Fruit fly (Drosophila melanogaster) whole organism, embryonic: ENCODE results near the gene CG13482.

Experiments used
- Abd-B ChIP-seq: fragments of 200-800 bp; sonication (Bioruptor generic); optimal IDR thresholded peaks from 2 replicates; lab custom pipeline; 2018; ENCODE audit warnings: missing biosample characterization, mild to moderate bottlenecking, missing genetic modification characterization, moderate library complexity
- Asciz ChIP-seq: fragments of 200-800 bp; sonication (Bioruptor generic); optimal IDR thresholded peaks from 2 replicates; lab custom pipeline; 2017; ENCODE audit warnings: missing biosample characterization, mild to moderate bottlenecking, missing genetic modification characterization, missing genetic modification reagents
- Awh ChIP-seq: fragments of 200-800 bp; sonication (Bioruptor generic); IDR thresholded peaks from 2 replicates; pipeline ENCODE4, ENCODE4 v1.3.6; 2022; ENCODE audit warnings: missing biosample characterization, missing genetic modification characterization
- Blimp-1 ChIP-seq: fragments of 200-800 bp; sonication (Bioruptor generic); optimal IDR thresholded peaks from 3 replicates; lab custom pipeline; 2018; ENCODE audit warnings: missing biosample characterization, missing genetic modification characterization, mild to moderate bottlenecking, moderate library complexity, missing genetic modification reagents
- CG10267 ChIP-seq: fragments of 200-800 bp; sonication (Bioruptor generic); optimal IDR thresholded peaks from 2 replicates; lab custom pipeline; 2018; ENCODE audit warnings: missing biosample characterization, mild to moderate bottlenecking, missing genetic modification characterization, moderate library complexity
- CG10462 ChIP-seq: fragments of 200-800 bp; sonication (Bioruptor generic); optimal IDR thresholded peaks from 2 replicates; lab custom pipeline; 2016; ENCODE audit warnings: missing biosample characterization, missing genetic modification characterization
- CG12104 ChIP-seq: fragments of 200-800 bp; sonication (Bioruptor generic); optimal IDR thresholded peaks from 3 replicates; lab custom pipeline; 2016; ENCODE audit warnings: missing biosample characterization, missing genetic modification characterization
- CG12744 ChIP-seq: fragments of 200-800 bp; sonication (Bioruptor generic); optimal IDR thresholded peaks from 2 replicates; lab custom pipeline; 2016; ENCODE audit warnings: missing biosample characterization, missing genetic modification characterization
- CG15269 ChIP-seq: fragments of 200-800 bp; sonication (Bioruptor generic); optimal IDR thresholded peaks from 2 replicates; lab custom pipeline; 2018; ENCODE audit warnings: missing biosample characterization, mild to moderate bottlenecking, missing genetic modification characterization, moderate library complexity
- CG16779 ChIP-seq: fragments of 200-800 bp; sonication (Bioruptor generic); IDR thresholded peaks from 2 replicates; pipeline ENCODE4 v1.3.6; 2022; ENCODE audit warnings: missing biosample characterization, missing genetic modification characterization
- CG18011 ChIP-seq: fragments of 200-800 bp; sonication (Bioruptor generic); optimal IDR thresholded peaks from 2 replicates; lab custom pipeline; 2017; ENCODE audit warnings: missing biosample characterization, missing genetic modification characterization, mild to moderate bottlenecking, moderate library complexity, missing genotype
- CG18599 ChIP-seq: fragments of 200-800 bp; sonication (Bioruptor generic); optimal IDR thresholded peaks from 3 replicates; lab custom pipeline; 2017; ENCODE audit warnings: missing biosample characterization, missing genetic modification characterization, mild to moderate bottlenecking, moderate library complexity, missing genetic modification reagents
- CG32532 ChIP-seq: fragments of 200-800 bp; sonication (Bioruptor generic); IDR thresholded peaks from 2 replicates; pipeline ENCODE4 v1.3.6; 2022; ENCODE audit warnings: missing biosample characterization, missing genetic modification characterization
- CG34376 ChIP-seq: fragments of 200-800 bp; sonication (Bioruptor generic); optimal IDR thresholded peaks from 2 replicates; lab custom pipeline; 2018; ENCODE audit warnings: missing biosample characterization, mild to moderate bottlenecking, missing genetic modification characterization
- CG6654 ChIP-seq: fragments of 200-800 bp; sonication (Bioruptor generic); optimal IDR thresholded peaks from 2 replicates; lab custom pipeline; 2017; ENCODE audit warnings: missing biosample characterization, mild to moderate bottlenecking, missing genetic modification characterization
- CG6854 ChIP-seq: fragments of 200-800 bp; sonication (Bioruptor generic); optimal IDR thresholded peaks from 3 replicates; lab custom pipeline; 2017; ENCODE audit warnings: missing biosample characterization, mild to moderate bottlenecking, missing genetic modification characterization
- CG7357 ChIP-seq: fragments of 200-800 bp; sonication (Bioruptor generic); IDR thresholded peaks from 3 replicates; pipeline ENCODE4 v1.3.6; 2022; ENCODE audit warnings: missing biosample characterization, missing genetic modification characterization
- CG7839 ChIP-seq: fragments of 200-800 bp; sonication (Bioruptor generic); optimal IDR thresholded peaks from 3 replicates; lab custom pipeline; 2018; ENCODE audit warnings: missing biosample characterization, mild to moderate bottlenecking, missing genetic modification characterization, moderate library complexity
- CG7963 ChIP-seq: fragments of 200-800 bp; sonication (Bioruptor generic); IDR thresholded peaks from 3 replicates; pipeline ENCODE4 v1.3.6; 2022; ENCODE audit warnings: missing biosample characterization, missing genetic modification characterization; ENCODE audit not compliant: partially characterized antibody
- CG8765 ChIP-seq: fragments of 200-800 bp; sonication (Bioruptor generic); IDR thresholded peaks from 2 replicates; pipeline ENCODE4 v1.3.6; 2022; ENCODE audit warnings: missing biosample characterization, missing genetic modification characterization
- D19A ChIP-seq: fragments of 200-800 bp; optimal IDR thresholded peaks from 3 replicates; lab custom pipeline; 2019; ENCODE audit warnings: missing biosample characterization, mild to moderate bottlenecking, missing genetic modification characterization, moderate library complexity
- Dad ChIP-seq: fragments of 200-800 bp; sonication (Bioruptor generic); optimal IDR thresholded peaks from 3 replicates; lab custom pipeline; 2016; ENCODE audit warnings: missing biosample characterization, missing genetic modification characterization
- Dip3 ChIP-seq: fragments of 200-800 bp; sonication (Bioruptor generic); optimal IDR thresholded peaks from 3 replicates; lab custom pipeline; 2016; ENCODE audit warnings: missing biosample characterization, missing genetic modification characterization
- HLHmδ ChIP-seq: fragments of 200-800 bp; sonication (Bioruptor generic); optimal IDR thresholded peaks from 2 replicates; lab custom pipeline; 2018; ENCODE audit warnings: missing biosample characterization, mild to moderate bottlenecking, missing genetic modification characterization, moderate library complexity
- Hr3 ChIP-seq: fragments of 200-800 bp; sonication (Bioruptor generic); optimal IDR thresholded peaks from 3 replicates; lab custom pipeline; 2016; ENCODE audit warnings: missing biosample characterization, missing genetic modification characterization
- PHDP ChIP-seq: fragments of 200-800 bp; sonication (Bioruptor generic); optimal IDR thresholded peaks from 3 replicates; lab custom pipeline; 2018; ENCODE audit warnings: missing biosample characterization, mild to moderate bottlenecking, missing genetic modification characterization, moderate library complexity
- Sin3A ChIP-seq: fragments of >200 bp; optimal IDR thresholded peaks from 2 replicates; lab custom pipeline; 2018
- Sox100B ChIP-seq: fragments of 200-800 bp; sonication (Bioruptor generic); optimal IDR thresholded peaks from 3 replicates; lab custom pipeline; 2018; ENCODE audit warnings: missing biosample characterization, mild to moderate bottlenecking, missing genetic modification characterization
- Xbp1 ChIP-seq: fragments of 200-800 bp; sonication (Bioruptor generic); optimal IDR thresholded peaks from 3 replicates; lab custom pipeline; 2016; ENCODE audit warnings: missing biosample characterization, mild to moderate bottlenecking, missing genetic modification characterization
- Xrp1 ChIP-seq: fragments of 200-800 bp; sonication (Bioruptor generic); IDR thresholded peaks from 2 replicates; pipeline ENCODE4 v1.3.6; 2022; ENCODE audit warnings: missing biosample characterization, missing genetic modification characterization
- YL-1 ChIP-seq: fragments of 200-800 bp; sonication (Bioruptor generic); optimal IDR thresholded peaks from 3 replicates; lab custom pipeline; 2017; ENCODE audit warnings: missing biosample characterization, mild to moderate bottlenecking, missing genetic modification characterization
- ara ChIP-seq: fragments of 200-800 bp; sonication (Bioruptor generic); IDR thresholded peaks from 2 replicates; pipeline ENCODE4 v1.3.6; 2022; ENCODE audit warnings: missing biosample characterization, missing genetic modification characterization
- ase ChIP-seq: fragments of 200-800 bp; sonication (Bioruptor generic); IDR thresholded peaks from 3 replicates; pipeline ENCODE4 v1.3.6; 2022; ENCODE audit warnings: missing biosample characterization, missing genetic modification characterization
- az2 ChIP-seq: fragments of 200-800 bp; sonication (Bioruptor generic); optimal IDR thresholded peaks from 3 replicates; lab custom pipeline; 2016; ENCODE audit warnings: missing biosample characterization, missing genetic modification characterization
- bigmax ChIP-seq: fragments of 200-800 bp; sonication (Bioruptor generic); optimal IDR thresholded peaks from 2 replicates; lab custom pipeline; 2018; ENCODE audit warnings: missing biosample characterization, mild to moderate bottlenecking, missing genetic modification characterization
- bsh ChIP-seq, 2 experiments: fragments of 200-800 bp; sonication (Bioruptor generic); optimal IDR thresholded peaks; 2 replicates each; lab custom pipeline; 2017 to 2018; ENCODE audit warnings: mild to moderate bottlenecking in 2 of 2, missing biosample characterization in 2 of 2, missing genetic modification characterization in 2 of 2, moderate library complexity in 1 of 2
- en ChIP-seq: fragments of 200-800 bp; sonication (Bioruptor generic); optimal IDR thresholded peaks from 2 replicates; lab custom pipeline; 2016; ENCODE audit warnings: missing biosample characterization, missing genetic modification characterization
- fd102C ChIP-seq: fragments of 200-800 bp; sonication (Bioruptor generic); optimal IDR thresholded peaks from 2 replicates; lab custom pipeline; 2018; ENCODE audit warnings: missing biosample characterization, mild to moderate bottlenecking, missing genetic modification characterization, moderate library complexity
- fd96Cb ChIP-seq: fragments of 200-800 bp; sonication (Bioruptor generic); optimal IDR thresholded peaks from 2 replicates; lab custom pipeline; 2018; ENCODE audit warnings: missing biosample characterization, mild to moderate bottlenecking, missing genetic modification characterization, moderate library complexity
- ftz-f1 ChIP-seq: fragments of 200-800 bp; sonication (Bioruptor generic); optimal IDR thresholded peaks from 2 replicates; lab custom pipeline; 2016; ENCODE audit warnings: missing biosample characterization, missing genetic modification characterization
- gem ChIP-seq: fragments of 200-800 bp; sonication (Bioruptor generic); optimal IDR thresholded peaks from 2 replicates; lab custom pipeline; 2019; ENCODE audit warnings: missing biosample characterization, mild to moderate bottlenecking, missing genetic modification characterization, moderate library complexity
- her ChIP-seq: fragments of 200-800 bp; sonication (Bioruptor generic); optimal IDR thresholded peaks from 2 replicates; lab custom pipeline; 2016; ENCODE audit warnings: missing biosample characterization, missing genetic modification characterization
- insv ChIP-seq, 2 experiments: fragments of 200-800 bp; sonication (Bioruptor generic); optimal IDR thresholded peaks; 3 replicates each; lab custom pipeline; 2016 to 2018; ENCODE audit warnings: missing biosample characterization in 2 of 2, missing genetic modification characterization in 2 of 2
- jing ChIP-seq: fragments of 200-800 bp; sonication (Bioruptor generic); optimal IDR thresholded peaks from 2 replicates; lab custom pipeline; 2018; ENCODE audit warnings: missing biosample characterization, mild to moderate bottlenecking, missing genetic modification characterization
- odd ChIP-seq: fragments of 200-800 bp; sonication (Bioruptor generic); optimal IDR thresholded peaks from 2 replicates; lab custom pipeline; 2017; ENCODE audit warnings: missing biosample characterization, mild to moderate bottlenecking, missing genetic modification characterization
- pzg ChIP-seq: fragments of 200-800 bp; sonication (Bioruptor generic); optimal IDR thresholded peaks from 3 replicates; lab custom pipeline; 2018; ENCODE audit warnings: missing biosample characterization, mild to moderate bottlenecking, missing genetic modification characterization, moderate library complexity
- row ChIP-seq: fragments of 200-800 bp; sonication (Bioruptor generic); IDR thresholded peaks from 3 replicates; pipeline ENCODE4 v1.3.6; 2022; ENCODE audit warnings: missing biosample characterization, missing genetic modification characterization
- sr ChIP-seq: fragments of 200-800 bp; sonication (Bioruptor generic); IDR thresholded peaks from 3 replicates; pipeline ENCODE4 v1.3.6; 2022; ENCODE audit warnings: missing biosample characterization, missing genetic modification characterization
- tin ChIP-seq: fragments of 200-800 bp; sonication (Bioruptor generic); optimal IDR thresholded peaks from 3 replicates; lab custom pipeline; 2016; ENCODE audit warnings: missing biosample characterization, missing genetic modification characterization
- zf30C ChIP-seq: fragments of 200-800 bp; sonication (Bioruptor generic); optimal IDR thresholded peaks from 3 replicates; lab custom pipeline; 2018; ENCODE audit warnings: missing biosample characterization, mild to moderate bottlenecking, missing genetic modification characterization
- zfh2 ChIP-seq: fragments of 200-800 bp; sonication (Bioruptor generic); optimal IDR thresholded peaks from 2 replicates; lab custom pipeline; 2016; ENCODE audit warnings: missing biosample characterization, missing genetic modification characterization

The CG13482 gene

DNA sequence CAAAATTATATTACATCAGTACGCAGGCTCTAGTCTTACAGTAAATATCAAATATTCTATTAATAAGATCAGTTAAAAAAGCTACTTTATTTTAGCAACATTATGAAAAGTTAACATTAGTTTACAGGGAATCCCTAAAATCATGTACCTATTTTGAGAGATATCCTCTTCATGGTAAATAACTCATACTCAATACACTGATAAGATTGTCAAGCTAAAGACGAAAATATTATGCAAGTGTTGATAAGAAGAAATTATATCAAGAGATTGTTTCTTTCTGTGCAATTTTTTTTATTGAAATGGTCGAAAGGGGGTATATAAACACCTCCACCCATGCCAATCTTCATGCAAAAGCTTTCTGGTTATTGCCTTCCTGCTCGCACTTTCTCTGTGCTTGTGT lies 709 bp upstream of the CG13482 start (continued):
- TF ChIP-seq fd102C (GFP tag; lab: Kevin White, UChicago) (no peak), Xbp1 (peak; percentile 39), ara (no peak), CG7963 (no peak), CG32532 (no peak), jing (GFP tag; lab: Kevin White, UChicago) (no peak), Dad (GFP tag; lab: Kevin White, UChicago) (no peak), gem (tag; lab: Kevin White, UChicago) (peak; percentile 67), insv (GFP tag; optimal IDR thresholded peaks at IDR 0.05; lab: Kevin White, UChicago) (no peak), CG10462 (GFP tag; lab: Kevin White, UChicago) (no peak), az2 (peak; percentile 39), odd (peak; percentile 31), Asciz (GFP tag; lab: Kevin White, UChicago) (peak; percentile 15), ase (GFP tag; lab: Robert Waterston, UW) (no peak), D19A (peak; percentile 35), row (GFP tag; lab: Robert Waterston, UW) (peak; percentile 55; the same call in 2 of the 3 replicates), CG7357 (GFP tag; lab: Robert Waterston, UW) (0 out of 3 replicates have a peak, but pooled peaks have one; percentile 29), HLHmδ (GFP tag; lab: Kevin White, UChicago) (no peak), CG18599 (peak; percentile 46), bsh (GFP tag; optimal IDR thresholded peaks at IDR 0.05; lab: Kevin White, UChicago) (peak in 1 of 2 experiments; percentile 56), bigmax (GFP tag; lab: Kevin White, UChicago) (no peak), tin (GFP tag; lab: Kevin White, UChicago) (peak; percentile 26), YL-1 (GFP tag; lab: Kevin White, UChicago) (no peak), CG8765 (GFP tag; lab: Robert Waterston, UW) (no peak), sr (no peak), CG12104 (GFP tag; lab: Kevin White, UChicago) (peak; percentile 11), pzg (GFP tag; lab: Kevin White, UChicago) (no peak), CG18011 (GFP tag; lab: Kevin White, UChicago) (no peak), CG10267 (tag; lab: Kevin White, UChicago) (peak; percentile 9), zf30C (GFP tag; lab: Kevin White, UChicago) (no peak), her (GFP tag; lab: Kevin White, UChicago) (no peak), Dip3 (GFP tag; lab: Kevin White, UChicago) (no peak), CG34376 (GFP tag; lab: Kevin White, UChicago) (no peak), en (GFP tag; lab: Kevin White, UChicago) (no peak), Sox100B (GFP tag; lab: Kevin White, UChicago) (peak; percentile 52), Hr3 (peak; percentile 41), zfh2 (no peak), CG6854 (GFP tag; lab: Kevin White, UChicago) (no peak), Sin3A (no peak), CG6654 (GFP tag; lab: Kevin White, UChicago) (no peak), CG7839 (peak; percentile 54), Abd-B (peak; percentile 43), CG15269 (peak; percentile 38), Xrp1 (0 out of 2 replicates have a peak, but pooled peaks have one; percentile 12), CG12744 (GFP tag; lab: Kevin White, UChicago) (no peak), ftz-f1 (GFP tag; lab: Kevin White, UChicago) (no peak), Blimp-1 (GFP tag; lab: Kevin White, UChicago) (peak; percentile 40), Awh (GFP tag; lab: Robert Waterston, UW) (no peak), PHDP (tag; lab: Kevin White, UChicago) (peak; percentile 40), fd96Cb (tag; lab: Kevin White, UChicago) (peak; percentile 18), CG16779 (GFP tag; lab: Robert Waterston, UW) (no peak)
